Worm (Caenorhabditis elegans) whole organism, L4 larva: ENCODE measurements around the gene C50B6.1.

Experiments used
- F26F4.8 ChIP-seq: fragments of 200-800 bp; sonication (Bioruptor generic); conservative IDR thresholded peaks from 2 replicates; pipeline ENCODE4 v1.3.6; 2022; ENCODE audit warnings: missing genetic modification characterization, missing compliant biosample characterization
- F37D6.2 ChIP-seq: sonication (generic microtip); optimal IDR thresholded peaks from 2 replicates; lab custom pipeline; 2016; ENCODE audit warnings: mild to moderate bottlenecking, missing genetic modification characterization, missing compliant biosample characterization
- R02D3.7 ChIP-seq: fragments of 150-350 bp; sonication (generic microtip); optimal IDR thresholded peaks from 3 replicates; lab custom pipeline; 2014; ENCODE audit warnings: missing biosample characterization, missing genetic modification characterization
- Y105C5A.15 ChIP-seq: fragments of 200-800 bp; sonication (Bioruptor generic); IDR thresholded peaks from 2 replicates; pipeline ENCODE4 v1.3.6; 2022; ENCODE audit warnings: missing genetic modification characterization, missing compliant biosample characterization
- Y48G9A.11 ChIP-seq: fragments of 200-800 bp; sonication (Bioruptor generic); IDR thresholded peaks from 2 replicates; pipeline ENCODE4 v1.3.6; 2022; ENCODE audit warnings: missing genetic modification reagents, missing genetic modification characterization, missing compliant biosample characterization
- ZK337.2 ChIP-seq: fragments of 200-800 bp; sonication (Bioruptor generic); IDR thresholded peaks from 2 replicates; pipeline ENCODE4 v1.3.6; 2022; ENCODE audit warnings: missing genetic modification reagents, missing genetic modification characterization, missing compliant biosample characterization
- attf-4 ChIP-seq: sonication (generic microtip); optimal IDR thresholded peaks from 3 replicates; lab custom pipeline; 2017; ENCODE audit warnings: missing biosample characterization, missing genetic modification characterization
- ceh-82 ChIP-seq: sonication (generic microtip); optimal IDR thresholded peaks from 2 replicates; lab custom pipeline; 2017; ENCODE audit warnings: missing biosample characterization, missing genetic modification characterization
- daf-12 ChIP-seq: fragments of 150-350 bp; optimal IDR thresholded peaks from 2 replicates; lab custom pipeline; 2014; ENCODE audit warnings: missing biosample characterization, missing genetic modification reagents, missing genetic modification characterization
- daf-16 ChIP-seq, 3 experiments: sonication (generic microtip); optimal IDR thresholded peaks; 2 replicates each; lab custom pipeline; 2016 to 2017; ENCODE audit warnings: missing genetic modification characterization in 3 of 3, missing genetic modification reagents in 3 of 3, mild to moderate bottlenecking in 2 of 3, missing compliant biosample characterization in 2 of 3, missing biosample characterization in 1 of 3, moderate library complexity in 1 of 3
- daf-19 ChIP-seq: fragments of 200-800 bp; sonication (Bioruptor generic); conservative IDR thresholded peaks from 2 replicates; pipeline ENCODE4 v1.3.6; 2022; ENCODE audit warnings: missing genetic modification characterization, missing compliant biosample characterization
- dmd-6 ChIP-seq: fragments of 200-800 bp; sonication (Bioruptor generic); IDR thresholded peaks from 2 replicates; pipeline ENCODE4 v1.3.6; 2022; ENCODE audit warnings: missing genetic modification reagents, missing genetic modification characterization, missing compliant biosample characterization
- dpl-1 ChIP-seq: fragments of 150-350 bp; optimal IDR thresholded peaks from 2 replicates; lab custom pipeline; 2014; ENCODE audit warnings: missing biosample characterization, missing genetic modification reagents, missing genetic modification characterization
- duxl-1 ChIP-seq: sonication (generic microtip); optimal IDR thresholded peaks from 2 replicates; lab custom pipeline; 2016; ENCODE audit warnings: mild to moderate bottlenecking, missing genetic modification characterization, moderate library complexity, missing compliant biosample characterization; ENCODE audit not compliant: poor library complexity
- dve-1 ChIP-seq: sonication (generic microtip); optimal IDR thresholded peaks from 2 replicates; lab custom pipeline; 2017; ENCODE audit warnings: antibody characterized with exemption, mild to moderate bottlenecking, missing genetic modification characterization, missing compliant biosample characterization; ENCODE audit not compliant: insufficient read depth
- egl-27 ChIP-seq: sonication (generic microtip); optimal IDR thresholded peaks from 3 replicates; lab custom pipeline; 2017; ENCODE audit warnings: missing biosample characterization, missing genetic modification reagents, missing genetic modification characterization
- fos-1 ChIP-seq: fragments of 150-350 bp; optimal IDR thresholded peaks from 2 replicates; lab custom pipeline; 2014; ENCODE audit warnings: missing biosample characterization, missing genetic modification characterization
- hif-1 ChIP-seq, 2 experiments: sonication (generic microtip); optimal IDR thresholded peaks; 2 replicates each; lab custom pipeline; 2016 to 2017; ENCODE audit warnings: missing compliant biosample characterization in 2 of 2, missing genetic modification characterization in 2 of 2, missing genetic modification reagents in 2 of 2, missing genotype in 2 of 2, mild to moderate bottlenecking in 1 of 2
- hlh-11 ChIP-seq: fragments of 200-800 bp; sonication (Bioruptor generic); optimal IDR thresholded peaks from 2 replicates; lab custom pipeline; 2018; ENCODE audit warnings: mild to moderate bottlenecking, missing genetic modification characterization, missing compliant biosample characterization
- hlh-30 ChIP-seq: sonication (generic microtip); optimal IDR thresholded peaks from 2 replicates; lab custom pipeline; 2017; ENCODE audit warnings: antibody characterized with exemption, mild to moderate bottlenecking, missing genetic modification characterization, missing compliant biosample characterization; ENCODE audit not compliant: insufficient read depth
- lim-7 ChIP-seq: fragments of 200-800 bp; sonication (Bioruptor generic); IDR thresholded peaks from 2 replicates; pipeline ENCODE4 v1.3.6; 2022; ENCODE audit warnings: missing genetic modification characterization, missing compliant biosample characterization
- lin-13 ChIP-seq: fragments of 150-350 bp; optimal IDR thresholded peaks from 2 replicates; lab custom pipeline; 2014; ENCODE audit warnings: missing biosample characterization, missing genetic modification reagents, missing genetic modification characterization
- lin-38 ChIP-seq: fragments of 200-800 bp; sonication (Bioruptor generic); IDR thresholded peaks from 2 replicates; pipeline ENCODE4 v1.3.6; 2022; ENCODE audit warnings: missing genetic modification reagents, missing genetic modification characterization, missing compliant biosample characterization
- lir-3 ChIP-seq: sonication (generic microtip); optimal IDR thresholded peaks from 2 replicates; lab custom pipeline; 2016; ENCODE audit warnings: mild to moderate bottlenecking, missing genetic modification characterization, missing compliant biosample characterization
- mes-2 ChIP-seq: sonication (generic microtip); optimal IDR thresholded peaks from 2 replicates; lab custom pipeline; 2016; ENCODE audit warnings: missing genotype, mild to moderate bottlenecking, missing genetic modification characterization, missing compliant biosample characterization; ENCODE audit not compliant: poor library complexity, severe bottlenecking
- mxl-3 ChIP-seq: fragments of 200-800 bp; sonication (Bioruptor generic); optimal IDR thresholded peaks from 2 replicates; lab custom pipeline; 2018; ENCODE audit warnings: mild to moderate bottlenecking, missing genetic modification characterization, missing compliant biosample characterization
- nhr-102 ChIP-seq: sonication (generic microtip); optimal IDR thresholded peaks from 2 replicates; lab custom pipeline; 2016; ENCODE audit warnings: mild to moderate bottlenecking, missing genetic modification characterization, moderate library complexity, missing compliant biosample characterization
- nhr-111 ChIP-seq: fragments of 200-800 bp; sonication (Bioruptor generic); optimal IDR thresholded peaks from 2 replicates; lab custom pipeline; 2018; ENCODE audit warnings: mild to moderate bottlenecking, missing genetic modification characterization, missing compliant biosample characterization
- nhr-237 ChIP-seq: sonication (generic microtip); optimal IDR thresholded peaks from 2 replicates; lab custom pipeline; 2017; ENCODE audit warnings: missing biosample characterization, missing genetic modification characterization
- nhr-25 ChIP-seq: sonication (generic microtip); optimal IDR thresholded peaks from 2 replicates; lab custom pipeline; 2017; ENCODE audit warnings: missing genetic modification characterization, mild to moderate bottlenecking, missing compliant biosample characterization, antibody characterized with exemption, moderate library complexity, borderline replicate concordance; ENCODE audit not compliant: insufficient read depth
- nhr-28 ChIP-seq: fragments of 150-350 bp; optimal IDR thresholded peaks from 2 replicates; lab custom pipeline; 2014; ENCODE audit warnings: missing biosample characterization, missing genetic modification characterization
- nhr-6 ChIP-seq: fragments of 150-350 bp; optimal IDR thresholded peaks from 2 replicates; lab custom pipeline; 2014; ENCODE audit warnings: missing biosample characterization, missing genetic modification characterization
- pqm-1 ChIP-seq: sonication (generic microtip); optimal IDR thresholded peaks from 2 replicates; lab custom pipeline; 2017; ENCODE audit warnings: missing biosample characterization, missing genetic modification characterization
- sdz-12 ChIP-seq: fragments of 200-800 bp; sonication (Bioruptor generic); optimal IDR thresholded peaks from 2 replicates; lab custom pipeline; 2018; ENCODE audit warnings: mild to moderate bottlenecking, missing genetic modification characterization, missing compliant biosample characterization
- spr-1 ChIP-seq: sonication (generic microtip); optimal IDR thresholded peaks from 2 replicates; lab custom pipeline; 2016; ENCODE audit warnings: mild to moderate bottlenecking, missing genetic modification characterization, missing compliant biosample characterization
- tra-1 ChIP-seq: fragments of 200-800 bp; sonication (Bioruptor generic); IDR thresholded peaks from 2 replicates; pipeline ENCODE4 v1.3.6; 2022; ENCODE audit warnings: missing genetic modification reagents, missing genetic modification characterization, missing compliant biosample characterization
- unc-130 ChIP-seq: sonication (generic microtip); optimal IDR thresholded peaks from 2 replicates; lab custom pipeline; 2016; ENCODE audit warnings: missing genetic modification reagents, missing genetic modification characterization, missing compliant biosample characterization
- zip-11 ChIP-seq: fragments of 200-800 bp; sonication (Bioruptor generic); IDR thresholded peaks from 2 replicates; pipeline ENCODE4 v1.3.6; 2022; ENCODE audit warnings: missing genetic modification characterization, missing compliant biosample characterization
- zip-2 ChIP-seq: fragments of 150-350 bp; optimal IDR thresholded peaks from 2 replicates; lab custom pipeline; 2014; ENCODE audit warnings: missing biosample characterization, missing genetic modification characterization
- ztf-7 ChIP-seq: fragments of 150-350 bp; optimal IDR thresholded peaks from 2 replicates; lab custom pipeline; 2014; ENCODE audit warnings: missing biosample characterization, missing genetic modification characterization

The C50B6.1 gene

DNA sequence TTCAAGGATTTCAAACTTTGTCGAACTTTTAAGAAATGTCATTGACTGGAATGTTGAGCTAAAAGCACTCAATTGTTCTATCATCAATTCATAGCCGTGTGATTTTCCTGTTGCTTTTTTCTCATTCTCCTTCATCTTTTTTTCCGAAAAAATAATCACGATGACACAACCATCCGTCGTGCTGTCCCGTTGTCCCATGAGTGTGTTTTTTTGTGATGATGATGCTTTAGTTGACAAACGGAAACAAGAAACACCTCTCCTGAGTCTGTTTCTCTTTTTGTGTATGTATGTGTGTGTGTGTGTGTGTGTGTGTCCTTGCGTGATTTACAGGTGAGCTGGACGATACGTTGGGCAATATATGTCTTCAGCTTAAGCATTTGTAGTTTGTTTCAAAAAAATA, 8.2 kb upstream of the C50B6.1 start (continued):
- peak; percentile 74 for TF ChIP-seq hlh-30 (tag; lab: Kevin White, UChicago)
- no peak for TF ChIP-seq F26F4.8 (GFP tag; lab: Robert Waterston, UW)
- TF ChIP-seq zip-2 (tag; lab: Kevin White, UChicago), result no peak
- no peak for TF ChIP-seq ceh-82 (tag; lab: Kevin White, UChicago)
- no peak for TF ChIP-seq nhr-25 (tag; lab: Kevin White, UChicago)
- TF ChIP-seq nhr-6, result no peak

DNA sequence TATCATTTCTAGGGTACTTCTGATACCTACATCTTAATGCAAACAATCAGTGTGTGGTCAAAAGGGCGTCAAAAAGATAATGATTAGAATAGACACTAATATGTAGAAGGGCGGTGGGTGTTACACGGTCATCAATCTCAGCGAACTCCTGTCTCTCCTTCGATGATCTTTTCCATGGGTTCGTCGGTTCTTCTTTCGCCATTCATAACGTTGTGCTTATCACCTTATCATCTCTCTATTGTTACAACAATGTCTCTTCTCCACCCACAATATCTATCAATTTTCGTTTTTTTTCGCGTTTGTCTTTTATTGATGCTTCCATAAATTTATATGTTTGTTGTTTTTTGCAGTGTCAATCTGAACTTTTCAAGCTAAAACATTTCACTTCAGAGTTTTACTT, 7.3 kb upstream of the C50B6.1 start, which contains the start of gene ceh-79:
TSS of gene ceh-79 (plus strand) at position 391 of the 400 bp plus-strand sequence.
- TF ChIP-seq hlh-30 (tag; lab: Kevin White, UChicago) (peak; percentile 28), nhr-28 (peak; percentile 59), zip-11 (GFP tag; lab: Robert Waterston, UW) (no peak), ztf-7 (tag; lab: Kevin White, UChicago) (no peak), pqm-1 (tag; lab: Kevin White, UChicago) (peak; percentile 36), hlh-11 (tag; lab: Kevin White, UChicago) (peak; percentile 35), lin-13 (no peak), lir-3 (tag; lab: Kevin White, UChicago) (no peak), mxl-3 (peak; percentile 1), hif-1 (tag; optimal IDR thresholded peaks at IDR 0.05; lab: Kevin White, UChicago) (no peak), dve-1 (peak; percentile 3)

DNA sequence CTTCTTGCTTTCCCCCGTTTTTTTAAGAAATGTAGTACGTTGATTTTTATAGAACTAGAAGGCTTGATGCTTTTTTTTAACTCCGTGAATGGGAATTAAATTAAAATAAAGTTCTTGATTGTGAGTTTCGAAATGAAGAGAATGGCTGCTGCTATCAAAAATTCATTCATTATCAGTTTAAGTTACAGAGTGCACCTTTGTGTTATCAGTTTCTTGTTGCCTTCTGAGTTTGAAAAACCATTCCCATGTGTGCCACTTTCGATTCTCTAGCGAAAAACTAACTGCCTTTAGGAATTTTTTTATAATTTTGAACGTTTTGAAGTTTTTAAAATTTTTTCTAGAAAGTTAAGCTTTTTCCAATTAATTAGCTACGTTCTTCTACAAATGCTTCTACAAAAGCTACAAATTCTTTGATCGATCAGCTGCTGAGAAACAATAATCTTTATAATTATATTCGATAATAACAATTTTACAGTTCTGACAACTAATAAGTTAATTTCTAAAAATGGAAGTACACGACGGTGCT, 4.0 kb upstream of the C50B6.1 start, which contains the start of gene C26E1.2:
TSS of gene C26E1.2 (plus strand) at position 476 of the 526 bp plus-strand sequence.
- TF ChIP-seq spr-1 (tag; lab: Kevin White, UChicago) (no peak), dve-1 (peak; percentile 12), zip-11 (GFP tag; lab: Robert Waterston, UW) (no peak), pqm-1 (tag; lab: Kevin White, UChicago) (peak; percentile 91), dmd-6 (GFP tag; lab: Robert Waterston, UW) (peak; percentile 37; the same call in 1 of the 2 replicates), nhr-28 (peak; percentile 75), hlh-11 (tag; lab: Kevin White, UChicago) (peak; percentile 45), daf-16 (GFP tag; optimal IDR thresholded peaks at IDR 0.05; lab: Kevin White, UChicago) (no peak), daf-16 (tag; optimal IDR thresholded peaks at IDR 0.05; lab: Kevin White, UChicago) (peak; percentile 55)

DNA sequence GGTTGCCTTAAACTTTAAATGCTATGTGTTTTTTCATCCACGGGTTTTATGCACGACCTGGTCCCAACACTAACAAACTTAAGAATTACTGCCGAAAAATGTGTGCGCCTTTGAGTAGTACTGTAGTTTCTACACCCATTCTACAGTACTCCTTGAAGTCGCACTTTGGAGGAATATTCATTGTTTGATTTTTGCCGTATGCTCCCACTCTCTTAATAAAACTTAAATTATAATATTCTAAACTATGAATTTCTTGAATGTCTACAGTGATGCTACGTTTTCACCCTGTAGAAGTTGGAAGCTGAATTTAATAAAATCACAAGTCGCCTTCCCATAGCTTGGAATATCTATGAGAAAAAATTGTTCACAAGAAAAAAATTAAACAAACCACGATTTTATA, 1.1 kb downstream of the C50B6.1 start:
- peak; percentile 22 for TF ChIP-seq unc-130 (GFP tag; lab: Kevin White, UChicago)
- no peak for TF ChIP-seq duxl-1
- TF ChIP-seq, all 104 proteins: peak for 1

DNA sequence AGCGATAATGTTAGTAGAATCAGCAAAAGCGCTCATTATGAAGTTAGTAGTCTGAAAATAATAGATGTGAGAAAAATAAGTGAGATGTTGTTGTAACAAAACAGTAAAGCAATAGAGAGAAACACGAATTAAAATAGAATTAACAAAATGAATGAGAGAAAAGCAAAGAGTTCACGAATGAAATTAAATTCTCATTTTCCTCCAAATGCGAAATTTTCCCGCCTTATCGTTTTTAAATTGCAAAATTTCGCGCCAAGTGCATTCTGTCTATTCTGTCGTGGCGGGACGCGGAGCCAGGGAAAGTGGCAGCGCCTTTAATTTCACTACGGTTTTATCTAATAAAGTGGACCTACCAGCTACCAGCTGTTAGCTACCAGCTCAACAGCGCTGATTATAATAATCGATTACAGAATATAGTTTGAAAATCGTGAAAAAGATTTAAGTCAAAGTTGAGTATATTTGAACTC, 3.5 kb downstream of the C50B6.1 start, which contains the start of gene nasp-2:
TSS of gene nasp-2 (minus strand) at position 51 of the 467 bp plus-strand sequence.
- TF ChIP-seq daf-19 (GFP tag; lab: Robert Waterston, UW), result no peak
- TF ChIP-seq Y48G9A.11 (GFP tag; lab: Robert Waterston, UW), result peak; percentile 97
- no peak for TF ChIP-seq attf-4 (tag; lab: Kevin White, UChicago)
- TF ChIP-seq hlh-11 (tag; lab: Kevin White, UChicago), result no peak
- TF ChIP-seq nhr-237 (tag; lab: Kevin White, UChicago), result no peak
- no peak for TF ChIP-seq Y105C5A.15
- TF ChIP-seq nhr-102, result no peak
- TF ChIP-seq lim-7 (GFP tag; lab: Robert Waterston, UW), result no peak
- no peak for TF ChIP-seq nhr-28
- no peak for TF ChIP-seq fos-1
- no peak for TF ChIP-seq zip-2 (tag; lab: Kevin White, UChicago)
- TF ChIP-seq F37D6.2, result no peak
- TF ChIP-seq daf-12 (tag; lab: Kevin White, UChicago), result no peak
- no peak for TF ChIP-seq pqm-1 (tag; lab: Kevin White, UChicago)
- TF ChIP-seq nhr-6, result peak; percentile 77
- no peak for TF ChIP-seq egl-27 (tag; lab: Kevin White, UChicago)
- TF ChIP-seq lin-38 (GFP tag; lab: Robert Waterston, UW), result peak; percentile 79
- TF ChIP-seq nhr-111 (GFP tag; lab: Kevin White, UChicago), result no peak
- peak; percentile 63 for TF ChIP-seq mes-2
- 0 out of 2 replicates have a peak, but pooled peaks have one; percentile 8 for TF ChIP-seq tra-1 (GFP tag; lab: Robert Waterston, UW)
- peak; percentile 87 for TF ChIP-seq unc-130 (GFP tag; lab: Kevin White, UChicago)
- TF ChIP-seq dpl-1, result peak; percentile 63
- no peak for TF ChIP-seq sdz-12 (GFP tag; lab: Kevin White, UChicago)
- TF ChIP-seq R02D3.7 (tag; lab: Kevin White, UChicago), result no peak
- TF ChIP-seq ZK337.2 (GFP tag; lab: Robert Waterston, UW), result peak; percentile 51; the same call in 1 of the 2 replicates
